Fruit fly (Drosophila melanogaster): ENCODE data around the gene IFT46.
A peak's percentile ranks its signal among the peaks of the same experiment; 100 is the strongest.

The IFT46 gene

DNA sequence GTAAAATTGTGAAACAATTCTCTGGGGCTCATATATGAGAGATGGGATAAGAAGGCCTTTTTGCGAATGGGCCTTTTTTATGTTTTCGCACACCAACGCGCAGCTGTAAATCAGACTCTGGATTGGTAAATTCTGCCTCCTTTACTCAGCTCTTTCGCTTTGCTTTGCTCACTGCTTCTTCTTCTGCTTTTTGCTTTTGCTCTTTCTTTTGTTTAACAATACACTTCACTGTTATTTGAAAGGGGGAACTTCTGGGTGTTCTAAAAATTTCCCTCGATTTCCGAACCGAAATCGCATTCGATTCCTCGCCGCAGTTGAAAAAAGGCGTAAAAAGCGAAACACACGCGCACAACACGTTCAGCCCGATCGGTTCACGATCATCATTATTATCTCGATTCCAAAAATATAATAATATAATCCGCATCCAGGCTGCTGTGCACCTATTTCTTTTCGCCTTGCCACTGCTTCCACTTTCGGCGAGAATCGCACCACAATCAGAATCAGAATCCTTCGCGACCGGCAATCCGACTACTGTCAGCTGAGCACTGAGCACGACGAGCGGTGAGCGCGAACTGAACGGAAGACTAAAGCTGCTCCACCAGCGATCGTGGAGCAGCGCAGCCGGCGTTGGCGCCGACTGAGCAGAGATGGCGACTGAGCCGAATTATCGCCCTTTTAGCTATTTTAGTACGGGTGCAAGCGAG lies 44.0 kb downstream of the IFT46 start (continued):
- TF ChIP-seq hkb (optimal IDR thresholded peaks at IDR 0.05) (no peak), hkb (GFP tag; IDR thresholded peaks at IDR 0.05) (peak; percentile 59; the same call in 1 of the 2 replicates), lbe (GFP tag; optimal IDR thresholded peaks at IDR 0.05) (no peak), Hr39 (optimal IDR thresholded peaks at IDR 0.05) (no peak), CG6765 (GFP tag; optimal IDR thresholded peaks at IDR 0.05) (no peak), CG7556 (GFP tag; optimal IDR thresholded peaks at IDR 0.05) (no peak), Chrac-16 (GFP tag; optimal IDR thresholded peaks at IDR 0.05) (no peak), corto (GFP tag; optimal IDR thresholded peaks at IDR 0.05) (no peak), crol (GFP tag; IDR thresholded peaks at IDR 0.05) (peak; percentile 40; the same call in 1 of the 2 replicates), CG30431 (GFP tag; optimal IDR thresholded peaks at IDR 0.05) (no peak), Hmx (GFP tag; optimal IDR thresholded peaks at IDR 0.05) (no peak), CG7987 (GFP tag; optimal IDR thresholded peaks at IDR 0.05) (peak; percentile 51), gcm2 (GFP tag; optimal IDR thresholded peaks at IDR 0.05) (no peak), CG13624 (GFP tag; optimal IDR thresholded peaks at IDR 0.05) (peak; percentile 18), CG10147 (GFP tag; optimal IDR thresholded peaks at IDR 0.05) (no peak), BtbVII (GFP tag; optimal IDR thresholded peaks at IDR 0.05) (no peak), CG10209 (GFP tag; optimal IDR thresholded peaks at IDR 0.05) (no peak), Stat92E (GFP tag; optimal IDR thresholded peaks at IDR 0.05) (no peak), bab2 (GFP tag; optimal IDR thresholded peaks at IDR 0.05) (no peak), Dad (GFP tag; optimal IDR thresholded peaks at IDR 0.05) (no peak), en (GFP tag; optimal IDR thresholded peaks at IDR 0.05) (no peak), wdn (GFP tag; IDR thresholded peaks at IDR 0.05) (no peak), CG33213 (GFP tag; optimal IDR thresholded peaks at IDR 0.05) (no peak), CkIIα-i1 (GFP tag; IDR thresholded peaks at IDR 0.05) (no peak), CG6791 (GFP tag; IDR thresholded peaks at IDR 0.05; ENCODE audit: partially characterized antibody) (0 out of 3 replicates have a peak, but pooled peaks have one; percentile 44), inv (GFP tag; IDR thresholded peaks at IDR 0.05; ENCODE audit: partially characterized antibody) (no peak), tgo (GFP tag; IDR thresholded peaks at IDR 0.05) (no peak; the same call in 2 of the 3 replicates), CG4854 (GFP tag; optimal IDR thresholded peaks at IDR 0.05) (no peak), Dfd (GFP tag; optimal IDR thresholded peaks at IDR 0.05) (no peak), so (GFP tag; IDR thresholded peaks at IDR 0.05) (no peak; the same call in 2 of the 3 replicates), Vsx1 (GFP tag; optimal IDR thresholded peaks at IDR 0.05) (no peak), btn (GFP tag; optimal IDR thresholded peaks at IDR 0.05) (no peak), CG5245 (GFP tag; optimal IDR thresholded peaks at IDR 0.05) (no peak), CG7963 (GFP tag; IDR thresholded peaks at IDR 0.05; ENCODE audit: partially characterized antibody) (no peak), CG1233 (GFP tag; optimal IDR thresholded peaks at IDR 0.05) (no peak), CG10654 (GFP tag; optimal IDR thresholded peaks at IDR 0.05) (no peak), PHDP (tag; optimal IDR thresholded peaks at IDR 0.05) (peak; percentile 24), Abd-B (GFP tag; optimal IDR thresholded peaks at IDR 0.05) (no peak), CG31441 (GFP tag; IDR thresholded peaks at IDR 0.05) (0 out of 2 replicates have a peak, but pooled peaks have one; percentile 9), CG6654 (GFP tag; optimal IDR thresholded peaks at IDR 0.05) (no peak), zen2 (GFP tag; IDR thresholded peaks at IDR 0.05; ENCODE audit: partially characterized antibody) (peak; percentile 24; the same call in 2 of the 3 replicates), peb (GFP tag; IDR thresholded peaks at IDR 0.05) (no peak), CG8924 (tag; optimal IDR thresholded peaks at IDR 0.05) (no peak), seq (GFP tag; IDR thresholded peaks at IDR 0.05) (no peak), CG15696 (tag; optimal IDR thresholded peaks at IDR 0.05) (no peak), E2f1 (GFP tag; IDR thresholded peaks at IDR 0.05) (no peak), slbo (GFP tag; IDR thresholded peaks at IDR 0.05) (peak; percentile 40; the same call in 1 of the 2 replicates), Neu2 (GFP tag; optimal IDR thresholded peaks at IDR 0.05; ENCODE audit: borderline replicate concordance) (no peak), CG4617 (GFP tag; optimal IDR thresholded peaks at IDR 0.05; ENCODE audit: borderline replicate concordance) (no peak), vfl (GFP tag; optimal IDR thresholded peaks at IDR 0.05) (no peak)
